Worm (Caenorhabditis elegans): ENCODE data around the gene ZK563.2.

DNA sequence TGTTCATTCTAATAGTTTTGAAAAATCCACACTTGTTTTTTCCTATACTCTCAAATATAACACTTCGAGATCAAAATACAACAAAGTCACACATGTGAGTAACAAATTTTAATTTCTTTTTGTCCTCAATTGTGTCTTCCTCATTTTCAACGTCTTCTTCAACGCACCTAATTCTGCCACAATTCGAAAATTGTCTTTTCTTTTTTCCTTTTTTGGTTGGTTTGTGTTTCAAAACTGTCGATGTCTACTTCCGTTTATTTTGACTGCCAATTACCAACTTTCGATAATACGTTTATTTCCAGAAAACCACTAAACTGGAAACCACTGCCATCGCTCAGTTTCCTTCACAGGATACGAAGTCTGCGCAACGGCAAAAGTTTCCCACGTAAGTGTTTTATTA lies 35.9 kb upstream of the ZK563.2 start, which contains the start of gene F11D5.1:
- TF ChIP-seq elt-3 (tag; optimal IDR thresholded peaks at IDR 0.05) (no peak), unc-39 (tag; optimal IDR thresholded peaks at IDR 0.05) (no peak), aly-2 (tag; optimal IDR thresholded peaks at IDR 0.05) (no peak), mbf-1 (tag; optimal IDR thresholded peaks at IDR 0.05) (no peak), nhr-12 (tag; optimal IDR thresholded peaks at IDR 0.05) (no peak), unc-55 (GFP tag; optimal IDR thresholded peaks at IDR 0.05) (no peak), unc-62 (GFP tag; optimal IDR thresholded peaks at IDR 0.05) (no peak), nhr-21 (tag; optimal IDR thresholded peaks at IDR 0.05) (no peak), nhr-10 (tag; optimal IDR thresholded peaks at IDR 0.05) (no peak), R02D3.7 (tag; optimal IDR thresholded peaks at IDR 0.05) (no peak), peb-1 (tag; optimal IDR thresholded peaks at IDR 0.05) (no peak), egl-27 (tag; optimal IDR thresholded peaks at IDR 0.05) (no peak)

Data from whole organism, L2 larva.